Worm (Caenorhabditis elegans): Measurements from ENCODE around the gene C32D5.10.

DNA sequence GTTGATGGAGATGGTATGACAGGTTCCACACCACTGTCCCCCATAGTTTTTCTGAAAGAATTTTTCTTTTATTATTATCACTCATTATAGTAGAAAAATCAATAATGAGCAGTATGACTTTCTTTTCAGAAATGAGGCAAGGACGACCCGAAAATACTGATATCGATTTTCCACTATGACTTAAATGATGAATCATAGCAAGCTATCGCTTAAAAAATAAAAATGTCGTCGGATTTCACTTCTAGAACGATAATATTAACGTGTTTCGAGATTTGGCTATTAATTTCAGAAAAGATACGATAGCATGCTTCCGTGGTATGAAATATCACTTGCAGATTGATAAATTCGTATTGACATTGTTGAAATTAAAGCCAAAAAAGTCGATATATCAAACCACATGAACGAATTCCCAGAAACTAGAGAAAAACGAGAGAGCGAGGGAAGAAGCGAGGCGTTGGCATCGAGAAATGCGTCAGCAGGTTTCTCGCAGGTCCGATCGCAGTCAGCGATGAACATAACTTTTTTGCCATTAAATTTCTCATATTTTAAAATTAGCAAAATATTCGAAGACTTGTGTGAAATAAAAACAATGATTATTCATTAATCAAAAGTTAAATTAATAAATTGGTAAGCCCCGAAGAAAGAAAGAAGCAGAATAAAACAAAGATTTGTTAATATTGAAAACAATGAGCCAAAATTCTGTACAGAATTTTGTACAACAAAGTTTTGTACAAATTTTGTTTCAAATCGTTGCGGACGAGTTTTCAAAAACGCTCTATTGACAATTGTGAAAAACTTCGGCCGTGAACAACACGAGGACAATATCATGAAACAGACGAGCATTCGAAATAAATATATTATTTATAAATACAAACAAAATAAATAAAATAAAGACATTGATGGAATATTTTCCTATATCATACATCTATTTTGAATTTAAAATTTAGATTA lies 3.9 kb upstream of the C32D5.10 start, which contains the start of gene C32D5.11:
- TF ChIP-seq him-1 (tag; optimal IDR thresholded peaks at IDR 0.05) (no peak), W03F9.2 (tag; optimal IDR thresholded peaks at IDR 0.05) (peak; percentile 73), dao-5 (tag; optimal IDR thresholded peaks at IDR 0.05) (no peak)
